Worm (Caenorhabditis elegans) whole organism, L4/young adult: ENCODE measurements around the gene C01G6.2.

Experiments
- W03F9.2 ChIP-seq: fragments of 150-350 bp; optimal IDR thresholded peaks from 2 replicates; lab custom pipeline; 2014; ENCODE audit warnings: missing biosample characterization, missing genetic modification characterization
- dao-5 ChIP-seq: sonication (generic microtip); optimal IDR thresholded peaks from 2 replicates; lab custom pipeline; 2016; ENCODE audit warnings: missing genotype, missing genetic modification characterization, moderate library complexity, missing compliant biosample characterization
- him-1 ChIP-seq: sonication (generic microtip); optimal IDR thresholded peaks from 2 replicates; lab custom pipeline; 2016; ENCODE audit warnings: missing genotype, missing genetic modification reagents, missing genetic modification characterization, missing compliant biosample characterization

The C01G6.2 gene

ce11 chrII:9254187-9254586, 12.7 kb upstream of the C01G6.2 start, which contains the start of gene nlp-82:
Gene nlp-82 (minus strand): TSS chrII:9254287.
- TF ChIP-seq W03F9.2 (tag; lab: Kevin White, UChicago) (no peak), him-1 (no peak), dao-5 (tag; lab: Kevin White, UChicago) (no peak)

ce11 chrII:9258034-9258556, 8.8 kb upstream of the C01G6.2 start:
- TF ChIP-seq dao-5 (tag; lab: Kevin White, UChicago) (no peak), W03F9.2 (tag; lab: Kevin White, UChicago) (no peak), him-1 (no peak)

ce11 chrII:9258566-9258965, 8.3 kb upstream of the C01G6.2 start:
- TF ChIP-seq dao-5 (tag; lab: Kevin White, UChicago): no peak
- no peak for TF ChIP-seq W03F9.2 (tag; lab: Kevin White, UChicago)
- no peak for TF ChIP-seq him-1

DNA sequence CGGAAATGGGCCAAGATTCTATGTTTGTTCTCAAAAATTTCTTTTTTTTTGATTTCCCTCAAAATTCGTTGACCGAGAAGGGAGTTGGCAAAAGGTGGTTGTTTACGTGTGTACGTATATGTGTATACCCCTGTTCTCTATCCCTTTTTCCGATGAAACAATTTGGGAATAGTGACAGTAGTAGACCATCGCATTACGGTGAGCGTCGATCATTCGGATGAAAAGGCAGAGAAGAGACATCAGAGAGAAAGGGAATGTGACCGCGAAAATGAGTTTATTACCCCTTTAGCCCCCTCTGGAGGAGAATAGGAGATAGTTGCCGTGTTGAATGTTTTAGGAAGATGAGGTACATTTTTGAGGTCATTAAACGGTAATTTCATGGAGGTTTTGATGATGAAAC, 6.8 kb upstream of the C01G6.2 start:
- no peak for TF ChIP-seq dao-5 (tag; lab: Kevin White, UChicago)
- no peak for TF ChIP-seq him-1
- no peak for TF ChIP-seq W03F9.2 (tag; lab: Kevin White, UChicago)

ce11 chrII:9261403-9261802, 5.5 kb upstream of the C01G6.2 start:
- no peak for TF ChIP-seq dao-5 (tag; lab: Kevin White, UChicago)
- no peak for TF ChIP-seq him-1
- TF ChIP-seq W03F9.2 (tag; lab: Kevin White, UChicago): no peak

DNA sequence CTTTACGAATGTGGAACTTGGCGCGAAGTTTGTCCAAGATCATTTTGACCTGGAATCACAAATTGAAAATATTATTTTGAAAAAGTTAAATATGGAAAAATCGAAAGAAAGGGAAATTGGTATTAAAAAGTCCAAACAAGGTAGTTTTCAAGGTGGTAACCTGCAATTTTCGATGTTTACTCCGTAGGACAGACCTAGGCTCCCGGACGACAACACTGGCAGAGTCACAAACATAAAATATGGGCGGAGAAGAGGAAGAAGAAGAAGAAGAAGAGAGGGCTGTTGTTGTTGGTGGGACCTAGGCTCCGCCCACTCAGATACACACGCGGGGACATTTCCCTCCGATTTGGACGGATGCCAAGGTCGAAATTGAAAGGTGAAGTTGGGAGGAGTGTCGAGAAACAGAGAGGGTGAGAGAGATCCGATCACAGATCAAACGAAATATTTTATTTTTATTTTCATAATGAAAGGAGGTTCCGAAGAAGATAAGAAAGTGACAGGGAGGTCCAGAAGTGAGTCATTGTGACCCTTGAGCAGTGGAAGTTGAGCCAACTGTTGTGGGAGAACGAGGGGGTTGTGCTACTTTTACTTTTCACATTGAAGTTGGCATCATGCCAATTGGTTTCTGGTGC, 4.8 kb upstream of the C01G6.2 start, which contains the start of gene aqp-2:
Gene aqp-2, minus strand, starts transcription at position 51 of the 632 bp plus-strand sequence.
- TF ChIP-seq him-1 (no peak), W03F9.2 (tag; lab: Kevin White, UChicago) (no peak), dao-5 (tag; lab: Kevin White, UChicago) (no peak)

DNA sequence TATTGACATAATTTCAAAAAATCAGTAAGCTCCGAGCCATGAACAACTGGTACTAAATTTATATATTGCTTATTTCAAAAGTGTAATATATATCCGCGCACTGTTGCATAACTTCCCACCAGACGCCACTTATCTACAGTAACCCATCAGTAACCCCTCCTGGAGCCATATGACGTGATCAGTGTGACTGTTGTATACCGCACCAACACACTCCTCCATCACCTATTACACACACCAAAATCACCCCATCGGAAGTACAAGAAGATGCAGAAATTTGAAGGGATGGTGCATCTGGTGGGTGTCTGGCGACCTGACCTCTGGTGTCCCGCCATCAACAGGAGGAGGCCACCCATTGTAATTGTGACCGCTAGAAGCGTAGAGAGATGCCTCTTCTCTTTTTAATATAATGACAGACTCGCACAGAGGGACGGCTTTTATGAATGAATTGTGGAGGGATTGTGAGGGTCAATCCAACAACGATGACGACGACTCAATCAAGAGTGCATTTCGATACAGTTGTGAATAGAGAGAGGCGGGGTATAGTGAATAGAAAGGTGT, 3.9 kb upstream of the C01G6.2 start:
- TF ChIP-seq him-1 (no peak), dao-5 (tag; lab: Kevin White, UChicago) (no peak), W03F9.2 (tag; lab: Kevin White, UChicago) (no peak)

DNA sequence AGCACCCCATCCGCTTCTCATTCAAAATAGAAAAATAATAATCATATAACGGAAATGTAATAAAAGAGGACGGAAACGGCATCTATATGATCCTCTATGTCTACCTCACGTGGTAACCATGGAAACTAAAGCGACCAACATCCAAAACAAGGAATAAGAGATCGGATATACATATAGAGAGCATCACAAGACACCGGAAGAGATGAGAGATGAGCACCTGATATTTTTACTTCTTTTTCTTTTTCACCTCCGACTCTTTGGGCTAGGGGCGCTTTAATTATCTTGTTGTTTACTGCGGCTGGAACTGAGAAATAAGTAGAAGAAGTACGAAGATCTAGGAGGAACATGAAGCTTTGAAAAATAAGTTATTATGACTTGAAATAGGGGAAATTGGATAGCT, 3.1 kb upstream of the C01G6.2 start:
- TF ChIP-seq dao-5 (tag; lab: Kevin White, UChicago): no peak
- TF ChIP-seq W03F9.2 (tag; lab: Kevin White, UChicago): no peak
- TF ChIP-seq him-1: no peak

- TF ChIP-seq dao-5 (tag; lab: Kevin White, UChicago): no peak
- TF ChIP-seq him-1: no peak
- TF ChIP-seq W03F9.2 (tag; lab: Kevin White, UChicago): no peak
Observed at ce11 chrII:9264689-9265278, 2.1 kb upstream of the C01G6.2 start.

DNA sequence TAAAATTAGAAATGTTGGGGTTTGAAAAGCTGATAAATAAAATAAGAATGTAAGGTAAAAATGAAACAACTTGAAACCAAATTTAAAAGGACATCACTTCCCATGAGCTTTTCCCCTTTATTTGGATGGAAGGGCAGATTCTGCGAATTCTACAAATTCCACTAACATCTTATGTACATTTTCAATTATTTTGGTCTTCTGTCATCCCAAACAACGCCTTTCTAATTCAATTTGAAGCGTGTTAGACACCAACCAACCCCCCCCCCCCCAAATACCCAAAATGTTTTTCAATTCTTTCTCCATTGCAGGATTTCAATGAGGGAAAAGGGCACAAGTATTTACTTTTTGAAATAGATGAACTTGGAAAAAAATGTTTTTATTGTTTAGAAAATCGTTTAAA, 1.1 kb upstream of the C01G6.2 start:
- TF ChIP-seq him-1 (no peak), W03F9.2 (tag; lab: Kevin White, UChicago) (no peak), dao-5 (tag; lab: Kevin White, UChicago) (no peak)

ce11 chrII:9266252-9266651, 603 bp upstream of the C01G6.2 start:
- TF ChIP-seq dao-5 (tag; lab: Kevin White, UChicago) (no peak), W03F9.2 (tag; lab: Kevin White, UChicago) (no peak), him-1 (no peak)

- TF ChIP-seq dao-5 (tag; lab: Kevin White, UChicago): no peak
Observed at ce11 chrII:9268983-9269382, 2.1 kb downstream of the C01G6.2 start.

DNA sequence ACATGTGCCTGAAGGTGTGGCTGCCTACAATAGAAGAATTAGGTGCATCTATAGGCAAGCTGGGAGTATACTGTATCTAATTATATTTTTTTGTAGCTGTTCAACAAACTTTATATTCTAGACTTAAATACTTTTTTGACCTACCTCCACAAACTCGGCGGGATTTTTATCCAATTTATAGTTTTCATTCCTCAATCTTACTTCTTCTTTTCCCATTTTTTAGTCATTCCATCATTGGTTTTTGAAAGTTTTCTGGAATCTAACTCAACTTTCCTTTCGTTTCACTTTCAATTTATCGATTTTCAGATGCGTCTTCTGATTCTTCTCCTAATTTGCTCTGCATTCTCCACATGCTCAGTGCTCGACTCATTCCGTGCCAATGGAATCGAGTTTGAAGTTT, 2.7 kb downstream of the C01G6.2 start, which contains the start of gene C01G6.3:
Gene C01G6.3, plus strand, starts transcription at position 301 of the 400 bp plus-strand sequence.
- TF ChIP-seq him-1 (no peak), dao-5 (tag; lab: Kevin White, UChicago) (no peak), W03F9.2 (tag; lab: Kevin White, UChicago) (no peak)

DNA sequence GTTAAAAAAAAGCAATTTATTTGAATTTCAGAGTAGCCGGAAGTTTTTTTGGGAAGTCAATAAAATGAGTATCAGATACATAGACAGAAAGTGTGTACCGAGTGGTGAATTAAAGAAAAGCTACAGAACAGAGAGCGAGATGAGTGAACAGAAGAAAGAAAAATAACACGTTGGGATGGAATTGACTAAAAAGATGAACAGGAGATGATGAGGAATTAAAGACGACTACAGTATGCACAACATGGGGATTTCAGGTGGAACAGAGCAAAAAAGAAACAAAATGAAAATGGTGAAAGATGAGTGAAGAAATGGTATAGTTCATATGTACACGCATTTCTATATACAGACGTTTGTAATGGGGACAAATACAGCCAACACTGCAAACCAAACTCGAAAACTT, 4.4 kb downstream of the C01G6.2 start:
- no peak for TF ChIP-seq him-1
